Worm (Caenorhabditis elegans): ENCODE measurements around the gene fbxb-77.

ce11 chrIV:4745422-4745821, 10.5 kb downstream of the fbxb-77 start, which contains the start of gene timm-17B.1:
- TF ChIP-seq ceh-36 (tag; optimal IDR thresholded peaks at IDR 0.05) (no peak), ama-1 (optimal IDR thresholded peaks at IDR 0.05) (no peak), hmg-4 (GFP tag; optimal IDR thresholded peaks at IDR 0.05) (no peak), hmbx-1 (tag; optimal IDR thresholded peaks at IDR 0.05) (no peak), ets-7 (tag; optimal IDR thresholded peaks at IDR 0.05) (no peak), sea-1 (GFP tag; conservative IDR thresholded peaks at IDR 0.05) (no peak), flt-1 (GFP tag; IDR thresholded peaks at IDR 0.05) (no peak), aly-1 (tag; optimal IDR thresholded peaks at IDR 0.05) (no peak), pes-1 (GFP tag; IDR thresholded peaks at IDR 0.05) (0 out of 2 replicates have a peak, but pooled peaks have one; percentile 34), F13C5.2 (tag; optimal IDR thresholded peaks at IDR 0.05) (peak; percentile 34), B0310.2 (tag; optimal IDR thresholded peaks at IDR 0.05) (no peak), tbx-11 (GFP tag; IDR thresholded peaks at IDR 0.05) (no peak), scrt-1 (GFP tag; IDR thresholded peaks at IDR 0.05) (no peak)

Data from whole organism, early embryonic.